Worm (Caenorhabditis elegans): ENCODE measurements around the gene F36A4.3.

ce11 chrIV:4225851-4226250 is 43.6 kb upstream of the F36A4.3 start, which contains the start of gene srbc-71:
- TF ChIP-seq unc-39 (tag; optimal IDR thresholded peaks at IDR 0.05) (no peak), nhr-11 (tag; optimal IDR thresholded peaks at IDR 0.05) (no peak), snpc-4 (tag; optimal IDR thresholded peaks at IDR 0.05) (no peak), lin-15B (tag; optimal IDR thresholded peaks at IDR 0.05) (no peak)
